Worm (Caenorhabditis elegans): ENCODE data around the gene C55C3.3.

- TF ChIP-seq ztf-29 (GFP tag; IDR thresholded peaks at IDR 0.05) (no peak), ref-1 (GFP tag; conservative IDR thresholded peaks at IDR 0.05) (no peak), tab-1 (GFP tag; IDR thresholded peaks at IDR 0.05) (no peak), klf-2 (GFP tag; conservative IDR thresholded peaks at IDR 0.05) (no peak)
These were observed 7.0 kb upstream of the C55C3.3 start, which contains the start of gene C55C3.4 for ce11 chrIV:5678044-5678443.

Data from whole organism, midembryonic.